Worm (Caenorhabditis elegans) whole organism, L2 larva: ENCODE measurements around the gene Y97E10AR.1.

ENCODE experiments used
- C34F6.9 ChIP-seq: fragments of 150-350 bp; optimal IDR thresholded peaks from 2 replicates; lab custom pipeline; 2014; ENCODE audit warnings: missing biosample characterization, missing genetic modification characterization
- F13H6.1 ChIP-seq: sonication (generic microtip); optimal IDR thresholded peaks from 2 replicates; lab custom pipeline; 2016; ENCODE audit warnings: missing genetic modification characterization, missing compliant biosample characterization
- R02D3.7 ChIP-seq: fragments of 150-350 bp; optimal IDR thresholded peaks from 2 replicates; lab custom pipeline; 2014; ENCODE audit warnings: missing biosample characterization, missing genetic modification characterization
- Y55F3AM.14 ChIP-seq: fragments of 200-800 bp; sonication (Bioruptor generic); optimal IDR thresholded peaks from 2 replicates; lab custom pipeline; 2018; ENCODE audit warnings: mild to moderate bottlenecking, missing genetic modification characterization, missing compliant biosample characterization
- ZK546.5 ChIP-seq: sonication (generic microtip); optimal IDR thresholded peaks from 2 replicates; lab custom pipeline; 2017; ENCODE audit warnings: missing biosample characterization, missing genetic modification characterization
- alr-1 ChIP-seq: fragments of 150-350 bp; optimal IDR thresholded peaks from 2 replicates; lab custom pipeline; 2014; ENCODE audit warnings: missing biosample characterization, missing genetic modification characterization
- aly-2 ChIP-seq: fragments of 150-350 bp; optimal IDR thresholded peaks from 2 replicates; lab custom pipeline; 2014; ENCODE audit warnings: missing biosample characterization, missing genetic modification characterization
- blmp-1 ChIP-seq: sonication (generic microtip); optimal IDR thresholded peaks from 2 replicates; lab custom pipeline; 2017; ENCODE audit warnings: missing genetic modification characterization, mild to moderate bottlenecking, missing compliant biosample characterization, antibody characterized with exemption, moderate library complexity; ENCODE audit not compliant: insufficient read depth
- ceh-82 ChIP-seq: fragments of 150-350 bp; optimal IDR thresholded peaks from 2 replicates; lab custom pipeline; 2014; ENCODE audit warnings: missing biosample characterization, missing genetic modification characterization
- crh-2 ChIP-seq: sonication (generic microtip); optimal IDR thresholded peaks from 2 replicates; lab custom pipeline; 2017; ENCODE audit warnings: missing biosample characterization, missing genetic modification characterization
- egl-27 ChIP-seq: sonication (generic microtip); optimal IDR thresholded peaks from 3 replicates; lab custom pipeline; 2017; ENCODE audit warnings: missing biosample characterization, missing genetic modification reagents, missing genetic modification characterization
- elt-3 ChIP-seq: sonication (generic microtip); optimal IDR thresholded peaks from 2 replicates; lab custom pipeline; 2017; ENCODE audit warnings: missing biosample characterization, missing genetic modification characterization
- fos-1 ChIP-seq: fragments of 150-350 bp; optimal IDR thresholded peaks from 2 replicates; lab custom pipeline; 2014; ENCODE audit warnings: missing biosample characterization, missing genetic modification characterization
- gmeb-1 ChIP-seq: fragments of 150-350 bp; optimal IDR thresholded peaks from 2 replicates; lab custom pipeline; 2014; ENCODE audit warnings: missing biosample characterization, missing genetic modification characterization
- lin-11 ChIP-seq: fragments of 150-350 bp; sonication (generic microtip); optimal IDR thresholded peaks from 2 replicates; lab custom pipeline; 2014; ENCODE audit warnings: missing biosample characterization, missing genetic modification characterization, inconsistent platforms, mixed read lengths
- lin-13 ChIP-seq: fragments of 150-350 bp; optimal IDR thresholded peaks from 2 replicates; lab custom pipeline; 2014; ENCODE audit warnings: missing biosample characterization, missing genetic modification reagents, missing genetic modification characterization
- lin-39 ChIP-seq: fragments of 150-350 bp; optimal IDR thresholded peaks from 2 replicates; lab custom pipeline; 2014; ENCODE audit warnings: missing biosample characterization, missing genetic modification reagents, missing genetic modification characterization
- lsy-2 ChIP-seq, 2 experiments: fragments of 150-350 bp in 1 of 2; sonication (generic microtip) in 1 of 2; optimal IDR thresholded peaks; 2 replicates each; lab custom pipeline; 2014 to 2017; ENCODE audit warnings: missing biosample characterization in 2 of 2, missing genetic modification characterization in 2 of 2
- mab-5 ChIP-seq: fragments of 150-350 bp; optimal IDR thresholded peaks from 2 replicates; lab custom pipeline; 2014; ENCODE audit warnings: missing biosample characterization, missing genetic modification characterization
- mbf-1 ChIP-seq: sonication (generic microtip); optimal IDR thresholded peaks from 2 replicates; lab custom pipeline; 2017; ENCODE audit warnings: missing biosample characterization, missing genetic modification characterization
- mdl-1 ChIP-seq, 2 experiments: fragments of 150-350 bp in 1 of 2; sonication (generic microtip) in 1 of 2; optimal IDR thresholded peaks; 2 replicates each; lab custom pipeline; 2017; ENCODE audit warnings: missing biosample characterization in 2 of 2, missing genetic modification characterization in 2 of 2
- nhr-10 ChIP-seq: sonication (generic microtip); optimal IDR thresholded peaks from 2 replicates; lab custom pipeline; 2017; ENCODE audit warnings: missing biosample characterization, missing genetic modification characterization
- nhr-11 ChIP-seq: fragments of 150-350 bp; optimal IDR thresholded peaks from 2 replicates; lab custom pipeline; 2014; ENCODE audit warnings: missing biosample characterization, missing genetic modification characterization
- nhr-12 ChIP-seq: fragments of 150-350 bp; optimal IDR thresholded peaks from 2 replicates; lab custom pipeline; 2014; ENCODE audit warnings: missing biosample characterization, missing genetic modification characterization
- nhr-129 ChIP-seq: fragments of 150-350 bp; optimal IDR thresholded peaks from 2 replicates; lab custom pipeline; 2014; ENCODE audit warnings: missing biosample characterization, missing genetic modification characterization
- nhr-21 ChIP-seq: fragments of 150-350 bp; optimal IDR thresholded peaks from 2 replicates; lab custom pipeline; 2014; ENCODE audit warnings: missing biosample characterization, missing genetic modification characterization
- nhr-23 ChIP-seq: fragments of 150-350 bp; optimal IDR thresholded peaks from 2 replicates; lab custom pipeline; 2014; ENCODE audit warnings: missing biosample characterization, missing genetic modification reagents, missing genetic modification characterization
- nhr-237 ChIP-seq: fragments of 150-350 bp; optimal IDR thresholded peaks from 2 replicates; lab custom pipeline; 2014; ENCODE audit warnings: missing biosample characterization, missing genetic modification characterization
- nhr-25 ChIP-seq: fragments of 150-350 bp; sonication (generic microtip); optimal IDR thresholded peaks from 3 replicates; lab custom pipeline; 2014; ENCODE audit warnings: missing biosample characterization, missing genetic modification characterization
- nhr-6 ChIP-seq: fragments of 150-350 bp; optimal IDR thresholded peaks from 2 replicates; lab custom pipeline; 2014; ENCODE audit warnings: missing biosample characterization, missing genetic modification characterization
- nhr-77 ChIP-seq: fragments of 150-350 bp; optimal IDR thresholded peaks from 2 replicates; lab custom pipeline; 2014; ENCODE audit warnings: missing biosample characterization, missing genetic modification characterization
- peb-1 ChIP-seq: fragments of 150-350 bp; optimal IDR thresholded peaks from 2 replicates; lab custom pipeline; 2014; ENCODE audit warnings: missing biosample characterization, missing genetic modification characterization
- sem-4 ChIP-seq: fragments of 150-350 bp; optimal IDR thresholded peaks from 2 replicates; lab custom pipeline; 2014; ENCODE audit warnings: missing biosample characterization, missing genetic modification reagents, missing genetic modification characterization
- skn-1 ChIP-seq: sonication (generic microtip); optimal IDR thresholded peaks from 2 replicates; lab custom pipeline; 2017; ENCODE audit warnings: missing biosample characterization, missing genetic modification characterization
- sma-3 ChIP-seq: sonication (generic microtip); optimal IDR thresholded peaks from 2 replicates; lab custom pipeline; 2016; ENCODE audit warnings: missing genetic modification reagents, missing genetic modification characterization, missing compliant biosample characterization
- sma-9 ChIP-seq, 2 experiments: fragments of 150-350 bp in 1 of 2; sonication (generic microtip) in 1 of 2; optimal IDR thresholded peaks; 2 replicates each; lab custom pipeline; 2014 to 2016; ENCODE audit warnings: missing genetic modification characterization in 2 of 2, mild to moderate bottlenecking in 1 of 2, missing biosample characterization in 1 of 2, missing compliant biosample characterization in 1 of 2, missing genetic modification reagents in 1 of 2, moderate library complexity in 1 of 2
- snpc-4 ChIP-seq: fragments of 150-350 bp; optimal IDR thresholded peaks from 2 replicates; lab custom pipeline; 2014; ENCODE audit warnings: missing biosample characterization, missing genetic modification characterization
- unc-39 ChIP-seq: fragments of 150-350 bp; optimal IDR thresholded peaks from 2 replicates; lab custom pipeline; 2014; ENCODE audit warnings: missing biosample characterization, missing genetic modification characterization
- unc-55 ChIP-seq: fragments of 150-350 bp; sonication (generic microtip); optimal IDR thresholded peaks from 3 replicates; lab custom pipeline; 2014; ENCODE audit warnings: missing biosample characterization, missing genetic modification reagents, missing genetic modification characterization
- unc-62 ChIP-seq: fragments of 150-350 bp; optimal IDR thresholded peaks from 2 replicates; lab custom pipeline; 2014; ENCODE audit warnings: missing biosample characterization, missing genetic modification reagents, missing genetic modification characterization
- zag-1 ChIP-seq: fragments of 150-350 bp; optimal IDR thresholded peaks from 2 replicates; lab custom pipeline; 2014; ENCODE audit warnings: missing biosample characterization, missing genetic modification characterization
- ztf-1 ChIP-seq: fragments of 200-800 bp; sonication (Bioruptor generic); conservative IDR thresholded peaks from 2 replicates; pipeline ENCODE4 v1.3.6; 2022; ENCODE audit warnings: missing genetic modification characterization, missing compliant biosample characterization
- ztf-11 ChIP-seq: sonication (generic microtip); optimal IDR thresholded peaks from 2 replicates; lab custom pipeline; 2017; ENCODE audit warnings: missing biosample characterization, missing genetic modification characterization
- ztf-4 ChIP-seq: fragments of 150-350 bp; optimal IDR thresholded peaks from 2 replicates; lab custom pipeline; 2014; ENCODE audit warnings: missing biosample characterization, missing genetic modification characterization

Gene Y97E10AR.1

ce11 chrV:8050059-8050677, 48.9 kb downstream of the Y97E10AR.1 start:
- TF ChIP-seq nhr-12 (tag; lab: Kevin White, UChicago) (no peak), nhr-77 (no peak), nhr-6 (no peak), nhr-25 (no peak), skn-1 (no peak), fos-1 (tag; lab: Kevin White, UChicago) (no peak), crh-2 (tag; lab: Kevin White, UChicago) (no peak), gmeb-1 (tag; lab: Kevin White, UChicago) (no peak), nhr-23 (tag; lab: Kevin White, UChicago) (no peak), unc-62 (GFP tag; lab: Kevin White, UChicago) (no peak), mbf-1 (no peak), elt-3 (tag; lab: Kevin White, UChicago) (no peak), blmp-1 (tag; lab: Kevin White, UChicago) (no peak), sma-3 (GFP tag; lab: Kevin White, UChicago) (no peak), lin-39 (tag; lab: Kevin White, UChicago) (no peak), R02D3.7 (no peak), sma-9 (GFP tag; optimal IDR thresholded peaks at IDR 0.05; lab: Kevin White, UChicago) (no peak), sma-9 (tag; optimal IDR thresholded peaks at IDR 0.05; lab: Kevin White, UChicago) (no peak)

- TF ChIP-seq egl-27, result no peak
- no peak for TF ChIP-seq ceh-82
- TF ChIP-seq nhr-23 (tag; lab: Kevin White, UChicago), result no peak
- no peak for TF ChIP-seq nhr-12 (tag; lab: Kevin White, UChicago)
- TF ChIP-seq snpc-4, result no peak
- TF ChIP-seq ztf-4 (tag; lab: Kevin White, UChicago), result no peak
- TF ChIP-seq elt-3 (tag; lab: Kevin White, UChicago), result no peak
- no peak for TF ChIP-seq fos-1 (tag; lab: Kevin White, UChicago)
- TF ChIP-seq C34F6.9, result no peak
- no peak for TF ChIP-seq peb-1 (tag; lab: Kevin White, UChicago)
- no peak for TF ChIP-seq unc-39 (tag; lab: Kevin White, UChicago)
- no peak for TF ChIP-seq nhr-21 (tag; lab: Kevin White, UChicago)
- TF ChIP-seq nhr-77, result no peak
- no peak for TF ChIP-seq R02D3.7
- TF ChIP-seq unc-62 (GFP tag; lab: Kevin White, UChicago), result no peak
- no peak for TF ChIP-seq nhr-129
These were observed 49.5 kb downstream of the Y97E10AR.1 start, which contains the start of gene col-43 for ce11 chrV:8050811-8051210. TSS of gene col-43 (minus strand) at chrV:8050911.

- TF ChIP-seq elt-3 (tag; lab: Kevin White, UChicago), result no peak
- no peak for TF ChIP-seq lsy-2 (tag; optimal IDR thresholded peaks at IDR 0.05; lab: Kevin White, UChicago)
- TF ChIP-seq nhr-12 (tag; lab: Kevin White, UChicago), result no peak
- no peak for TF ChIP-seq nhr-11 (tag; lab: Kevin White, UChicago)
- TF ChIP-seq ZK546.5 (tag; lab: Kevin White, UChicago), result no peak
- TF ChIP-seq mab-5, result no peak
- no peak for TF ChIP-seq aly-2 (tag; lab: Kevin White, UChicago)
- no peak for TF ChIP-seq mdl-1 (tag; optimal IDR thresholded peaks at IDR 0.05; lab: Kevin White, UChicago)
- TF ChIP-seq nhr-21 (tag; lab: Kevin White, UChicago), result no peak
- TF ChIP-seq mbf-1, result no peak
- TF ChIP-seq nhr-237, result no peak
- TF ChIP-seq lin-39 (tag; lab: Kevin White, UChicago), result no peak
- TF ChIP-seq unc-62 (GFP tag; lab: Kevin White, UChicago), result no peak
- TF ChIP-seq lin-11 (tag; lab: Kevin White, UChicago), result no peak
- no peak for TF ChIP-seq F13H6.1 (tag; lab: Kevin White, UChicago)
- TF ChIP-seq ztf-1 (GFP tag; lab: Robert Waterston, UW), result no peak
- no peak for TF ChIP-seq blmp-1 (tag; lab: Kevin White, UChicago)
These were observed 50.6 kb downstream of the Y97E10AR.1 start, which contains the start of gene sth-1 for ce11 chrV:8051851-8052250. TSS of gene sth-1 (plus strand) at chrV:8052151.

- no peak for TF ChIP-seq ceh-82
- no peak for TF ChIP-seq nhr-12 (tag; lab: Kevin White, UChicago)
- TF ChIP-seq egl-27, result no peak
- no peak for TF ChIP-seq R02D3.7
- no peak for TF ChIP-seq lin-13 (GFP tag; lab: Kevin White, UChicago)
- TF ChIP-seq sem-4 (tag; lab: Kevin White, UChicago), result no peak
- TF ChIP-seq elt-3 (tag; lab: Kevin White, UChicago), result no peak
- no peak for TF ChIP-seq mbf-1
- no peak for TF ChIP-seq unc-55 (GFP tag; lab: Kevin White, UChicago)
- no peak for TF ChIP-seq nhr-10
- TF ChIP-seq crh-2 (tag; lab: Kevin White, UChicago), result no peak
- no peak for TF ChIP-seq blmp-1 (tag; lab: Kevin White, UChicago)
- no peak for TF ChIP-seq lsy-2 (tag; optimal IDR thresholded peaks at IDR 0.05; lab: Kevin White, UChicago)
- TF ChIP-seq Y55F3AM.14, result no peak
- TF ChIP-seq nhr-129, result no peak
- no peak for TF ChIP-seq zag-1 (tag; lab: Kevin White, UChicago)
- TF ChIP-seq nhr-6, result no peak
- TF ChIP-seq peb-1 (tag; lab: Kevin White, UChicago), result no peak
- TF ChIP-seq ztf-11 (tag; lab: Kevin White, UChicago), result no peak
- TF ChIP-seq alr-1 (tag; lab: Kevin White, UChicago), result no peak
These were observed 52.9 kb downstream of the Y97E10AR.1 start, which contains the start of gene ZC513.2 for ce11 chrV:8054130-8054529. TSS of gene ZC513.2 (plus strand) at chrV:8054430.
